Worm (Caenorhabditis elegans) whole organism, L1 larva: ENCODE data around the gene R07B1.6.

Experiments used
- F16B12.6 ChIP-seq: fragments of 150-350 bp; optimal IDR thresholded peaks from 2 replicates; lab custom pipeline; 2014; ENCODE audit warnings: missing biosample characterization, missing genetic modification characterization
- Y116A8C.19 ChIP-seq: sonication (generic microtip); optimal IDR thresholded peaks from 2 replicates; lab custom pipeline; 2016; ENCODE audit warnings: missing compliant biosample characterization, missing genetic modification characterization, borderline replicate concordance
- blmp-1 ChIP-seq: fragments of 150-350 bp; optimal IDR thresholded peaks from 2 replicates; lab custom pipeline; 2014; ENCODE audit warnings: missing biosample characterization, missing genetic modification characterization
- ceh-63 ChIP-seq: fragments of 200-800 bp; sonication (Bioruptor generic); optimal IDR thresholded peaks from 2 replicates; lab custom pipeline; 2018; ENCODE audit warnings: mild to moderate bottlenecking, missing genetic modification characterization, missing compliant biosample characterization
- ceh-82 ChIP-seq, 3 experiments: fragments of 150-350 bp in 1 of 3; sonication (generic microtip) in 2 of 3; optimal IDR thresholded peaks; 2 replicates each; lab custom pipeline; 2014 to 2017; ENCODE audit warnings: missing biosample characterization in 3 of 3, missing genetic modification characterization in 3 of 3
- ceh-88 ChIP-seq: fragments of 200-800 bp; sonication (Bioruptor generic); IDR thresholded peaks from 2 replicates; pipeline ENCODE4 v1.3.6; 2022; ENCODE audit warnings: missing genetic modification characterization, missing compliant biosample characterization
- ceh-90 ChIP-seq: sonication (generic microtip); optimal IDR thresholded peaks from 2 replicates; lab custom pipeline; 2016; ENCODE audit warnings: missing genetic modification characterization, missing compliant biosample characterization
- ces-1 ChIP-seq: fragments of 150-350 bp; optimal IDR thresholded peaks from 2 replicates; lab custom pipeline; 2014; ENCODE audit warnings: missing biosample characterization, missing genetic modification reagents, missing genetic modification characterization
- dsc-1 ChIP-seq: sonication (generic microtip); optimal IDR thresholded peaks from 2 replicates; lab custom pipeline; 2016; ENCODE audit warnings: mild to moderate bottlenecking, missing genetic modification characterization, missing compliant biosample characterization
- efl-3 ChIP-seq: fragments of 200-800 bp; sonication (Bioruptor generic); optimal IDR thresholded peaks from 2 replicates; lab custom pipeline; 2018; ENCODE audit warnings: mild to moderate bottlenecking, missing genetic modification characterization, missing compliant biosample characterization
- egl-27 ChIP-seq, 2 experiments: fragments of 150-350 bp in 1 of 2; sonication (generic microtip); optimal IDR thresholded peaks; 3 replicates each; lab custom pipeline; 2017 to 2018; ENCODE audit warnings: missing biosample characterization in 2 of 2, missing genetic modification characterization in 2 of 2, missing genetic modification reagents in 2 of 2
- ets-5 ChIP-seq: fragments of 200-800 bp; sonication (Bioruptor generic); IDR thresholded peaks from 2 replicates; pipeline ENCODE4 v1.3.6; 2022; ENCODE audit warnings: missing genetic modification characterization, missing compliant biosample characterization
- fkh-10 ChIP-seq: sonication (generic microtip); optimal IDR thresholded peaks from 2 replicates; lab custom pipeline; 2017; ENCODE audit warnings: missing biosample characterization, missing genetic modification reagents, missing genetic modification characterization
- fkh-4 ChIP-seq: sonication (generic microtip); optimal IDR thresholded peaks from 2 replicates; lab custom pipeline; 2016; ENCODE audit warnings: missing compliant biosample characterization, missing genetic modification characterization, borderline replicate concordance
- fos-1 ChIP-seq: fragments of 150-350 bp; optimal IDR thresholded peaks from 2 replicates; lab custom pipeline; 2014; ENCODE audit warnings: missing biosample characterization, missing genetic modification characterization
- hlh-17 ChIP-seq: fragments of 200-800 bp; sonication (Bioruptor generic); optimal IDR thresholded peaks from 2 replicates; lab custom pipeline; 2018; ENCODE audit warnings: missing genetic modification characterization, mild to moderate bottlenecking, missing compliant biosample characterization, moderate library complexity, borderline replicate concordance
- hlh-4 ChIP-seq: sonication (generic microtip); optimal IDR thresholded peaks from 2 replicates; lab custom pipeline; 2016; ENCODE audit warnings: mild to moderate bottlenecking, missing genetic modification characterization, missing compliant biosample characterization
- hpl-2 ChIP-seq: fragments of 150-350 bp; optimal IDR thresholded peaks from 2 replicates; lab custom pipeline; 2014; ENCODE audit warnings: missing biosample characterization, missing genetic modification reagents, missing genetic modification characterization
- irx-1 ChIP-seq: sonication (generic microtip); optimal IDR thresholded peaks from 2 replicates; lab custom pipeline; 2016; ENCODE audit warnings: missing genetic modification characterization, missing compliant biosample characterization
- isw-1 ChIP-seq: fragments of 200-800 bp; sonication (Bioruptor generic); IDR thresholded peaks from 2 replicates; pipeline ENCODE4 v1.3.6; 2022; ENCODE audit warnings: missing genetic modification characterization, missing compliant biosample characterization
- jun-1 ChIP-seq: fragments of 150-350 bp; optimal IDR thresholded peaks from 2 replicates; lab custom pipeline; 2014; ENCODE audit warnings: missing biosample characterization, missing genetic modification reagents, missing genetic modification characterization
- lin-14 ChIP-seq: fragments of 200-800 bp; sonication (Bioruptor generic); optimal IDR thresholded peaks from 2 replicates; lab custom pipeline; 2018; ENCODE audit warnings: mild to moderate bottlenecking, missing genetic modification characterization, moderate library complexity, missing compliant biosample characterization
- lin-15B ChIP-seq: fragments of 150-350 bp; sonication (generic microtip); optimal IDR thresholded peaks from 3 replicates; lab custom pipeline; 2014; ENCODE audit warnings: missing biosample characterization, missing genetic modification characterization
- lin-35 ChIP-seq, 2 experiments: fragments of 150-350 bp; optimal IDR thresholded peaks; 2 replicates each; lab custom pipeline; 2014; ENCODE audit warnings: missing biosample characterization in 2 of 2, missing genetic modification characterization in 2 of 2, missing genetic modification reagents in 2 of 2
- lsy-2 ChIP-seq, 2 experiments: fragments of 150-350 bp; optimal IDR thresholded peaks; 2 replicates each; lab custom pipeline; 2014; ENCODE audit warnings: missing biosample characterization in 2 of 2, missing genetic modification characterization in 2 of 2
- mdl-1 ChIP-seq, 2 experiments: fragments of 150-350 bp; optimal IDR thresholded peaks; 2 replicates each; lab custom pipeline; 2014 to 2017; ENCODE audit warnings: missing biosample characterization in 2 of 2, missing genetic modification characterization in 2 of 2, inconsistent platforms in 1 of 2
- nhr-19 ChIP-seq: fragments of 200-800 bp; sonication (Bioruptor generic); conservative IDR thresholded peaks from 2 replicates; pipeline ENCODE4 v1.3.6; 2022; ENCODE audit warnings: missing genetic modification characterization, missing compliant biosample characterization
- nhr-20 ChIP-seq: sonication (generic microtip); optimal IDR thresholded peaks from 2 replicates; lab custom pipeline; 2016; ENCODE audit warnings: mild to moderate bottlenecking, missing genetic modification characterization, missing compliant biosample characterization
- nhr-237 ChIP-seq: fragments of 150-350 bp; optimal IDR thresholded peaks from 2 replicates; lab custom pipeline; 2014; ENCODE audit warnings: missing biosample characterization, missing genetic modification characterization
- nhr-47 ChIP-seq: sonication (generic microtip); optimal IDR thresholded peaks from 2 replicates; lab custom pipeline; 2016; ENCODE audit warnings: mild to moderate bottlenecking, missing genetic modification characterization, moderate library complexity, missing compliant biosample characterization
- nhr-71 ChIP-seq: sonication (generic microtip); optimal IDR thresholded peaks from 2 replicates; lab custom pipeline; 2016; ENCODE audit warnings: mild to moderate bottlenecking, missing genetic modification characterization, moderate library complexity, missing compliant biosample characterization
- nhr-76 ChIP-seq: sonication (generic microtip); optimal IDR thresholded peaks from 2 replicates; lab custom pipeline; 2017; ENCODE audit warnings: missing biosample characterization, missing genetic modification characterization
- nhr-84 ChIP-seq: sonication (generic microtip); optimal IDR thresholded peaks from 2 replicates; lab custom pipeline; 2017; ENCODE audit warnings: missing biosample characterization, missing genetic modification characterization
- nhr-85 ChIP-seq: sonication (generic microtip); peaks from one replicate; lab custom pipeline; 2016; ENCODE audit warnings: missing genetic modification characterization, inconsistent platforms, missing compliant biosample characterization
- nhr-90 ChIP-seq: sonication (generic microtip); optimal IDR thresholded peaks from 2 replicates; lab custom pipeline; 2016; ENCODE audit warnings: mild to moderate bottlenecking, missing genetic modification characterization, missing compliant biosample characterization; ENCODE audit not compliant: poor library complexity
- pag-3 ChIP-seq: sonication (generic microtip); optimal IDR thresholded peaks from 2 replicates; lab custom pipeline; 2017; ENCODE audit warnings: missing genetic modification characterization, mild to moderate bottlenecking, missing compliant biosample characterization, antibody characterized with exemption, borderline replicate concordance; ENCODE audit not compliant: insufficient read depth
- pqm-1 ChIP-seq: sonication (generic microtip); optimal IDR thresholded peaks from 3 replicates; lab custom pipeline; 2017; ENCODE audit warnings: missing biosample characterization, missing genetic modification characterization
- rnt-1 ChIP-seq: sonication (generic microtip); optimal IDR thresholded peaks from 2 replicates; lab custom pipeline; 2016; ENCODE audit warnings: mild to moderate bottlenecking, missing genetic modification characterization, moderate library complexity, missing compliant biosample characterization
- skn-1 ChIP-seq: fragments of 150-350 bp; optimal IDR thresholded peaks from 2 replicates; lab custom pipeline; 2014; ENCODE audit warnings: missing biosample characterization, missing genetic modification characterization
- sptf-1 ChIP-seq: fragments of 150-350 bp; optimal IDR thresholded peaks from 2 replicates; lab custom pipeline; 2014; ENCODE audit warnings: missing biosample characterization, missing genetic modification characterization
- sup-37 ChIP-seq: fragments of 200-800 bp; sonication (Bioruptor generic); optimal IDR thresholded peaks from 2 replicates; lab custom pipeline; 2018; ENCODE audit warnings: mild to moderate bottlenecking, missing genetic modification characterization, missing compliant biosample characterization
- unc-30 ChIP-seq: sonication (generic microtip); optimal IDR thresholded peaks from 2 replicates; lab custom pipeline; 2017; ENCODE audit warnings: missing biosample characterization, missing genetic modification characterization
- unc-98 ChIP-seq: fragments of 200-800 bp; sonication (Bioruptor generic); IDR thresholded peaks from 2 replicates; pipeline ENCODE4 v1.3.6; 2022; ENCODE audit warnings: missing genetic modification characterization, missing compliant biosample characterization
- vab-15 ChIP-seq: sonication (generic microtip); optimal IDR thresholded peaks from 2 replicates; lab custom pipeline; 2017; ENCODE audit warnings: missing genotype, mild to moderate bottlenecking, missing genetic modification characterization, missing compliant biosample characterization
- ztf-11 ChIP-seq, 2 experiments: sonication (generic microtip); optimal IDR thresholded peaks; 2 replicates each; lab custom pipeline; 2016 to 2017; ENCODE audit warnings: missing genetic modification characterization in 2 of 2, missing biosample characterization in 1 of 2, missing compliant biosample characterization in 1 of 2

The R07B1.6 gene

ce11 chrX:9842102-9842501, 24.4 kb upstream of the R07B1.6 start:
- TF ChIP-seq nhr-71: peak; percentile 25
- no peak for TF ChIP-seq fkh-4 (tag; lab: Kevin White, UChicago)
- no peak for TF ChIP-seq unc-30 (tag; lab: Kevin White, UChicago)
- TF ChIP-seq nhr-47 (tag; lab: Kevin White, UChicago): no peak
- no peak for TF ChIP-seq pqm-1 (tag; lab: Kevin White, UChicago)
- TF ChIP-seq lin-14 (GFP tag; lab: Kevin White, UChicago): peak; percentile 45
- TF ChIP-seq rnt-1 (tag; lab: Kevin White, UChicago): peak; percentile 81
- TF ChIP-seq blmp-1 (tag; lab: Kevin White, UChicago): no peak
- TF ChIP-seq, all 84 proteins: peak for 3

DNA sequence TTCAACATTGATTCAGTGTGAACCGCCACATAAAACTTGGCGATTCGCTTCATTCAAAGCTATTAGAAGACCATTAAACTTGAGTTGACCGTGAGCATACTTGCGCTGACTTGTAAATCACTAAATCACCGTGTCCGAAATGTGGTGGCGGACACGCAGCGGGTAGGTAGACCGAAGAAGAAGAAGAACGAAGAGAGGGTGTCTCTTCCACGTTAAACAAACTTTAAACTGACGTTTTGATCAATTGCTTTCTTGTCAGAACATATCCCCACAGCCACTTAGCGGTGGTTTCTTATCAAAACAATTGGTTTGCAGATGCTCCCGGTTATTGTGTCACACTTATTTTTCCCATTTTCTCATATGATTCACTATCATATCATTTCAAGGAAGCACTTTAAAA, 22.9 kb upstream of the R07B1.6 start:
- TF ChIP-seq ceh-63 (GFP tag; lab: Kevin White, UChicago) (no peak), irx-1 (tag; lab: Kevin White, UChicago) (no peak), isw-1 (GFP tag; lab: Robert Waterston, UW) (no peak), fos-1 (tag; lab: Kevin White, UChicago) (no peak), ceh-88 (GFP tag; lab: Robert Waterston, UW) (no peak), hlh-17 (GFP tag; lab: Kevin White, UChicago) (no peak), nhr-84 (tag; lab: Kevin White, UChicago) (no peak), mdl-1 (tag; optimal IDR thresholded peaks at IDR 0.05; lab: Kevin White, UChicago) (no peak), nhr-85 (tag; lab: Kevin White, UChicago) (no peak), lin-14 (GFP tag; lab: Kevin White, UChicago) (peak; percentile 7), nhr-76 (tag; lab: Kevin White, UChicago) (no peak), nhr-20 (tag; lab: Kevin White, UChicago) (no peak), hlh-4 (tag; lab: Kevin White, UChicago) (no peak), rnt-1 (tag; lab: Kevin White, UChicago) (peak; percentile 46), nhr-90 (tag; lab: Kevin White, UChicago) (no peak)

DNA sequence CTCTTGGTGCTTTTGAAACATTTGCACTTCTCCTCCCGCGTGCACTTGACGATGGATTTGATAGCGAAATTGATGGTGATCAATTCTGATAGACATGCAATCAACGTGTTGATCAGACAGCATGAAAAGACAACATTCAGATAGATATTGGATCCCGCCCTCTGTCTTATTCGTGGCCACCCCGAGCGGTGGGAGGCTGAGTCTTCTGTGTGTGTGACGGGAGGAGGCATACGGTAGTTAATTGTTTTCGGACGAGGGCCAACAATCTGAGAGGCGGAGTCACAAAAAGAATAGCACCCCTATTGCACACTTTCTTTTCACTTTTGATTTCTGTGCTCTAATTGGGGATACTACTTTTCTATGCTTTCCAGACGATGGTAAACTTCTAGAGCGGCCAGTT, 20.5 kb upstream of the R07B1.6 start:
- TF ChIP-seq Y116A8C.19: no peak
- TF ChIP-seq rnt-1 (tag; lab: Kevin White, UChicago): peak; percentile 67
- no peak for TF ChIP-seq fkh-10 (GFP tag; lab: Kevin White, UChicago)
- no peak for TF ChIP-seq nhr-237
- TF ChIP-seq nhr-71: peak; percentile 24
- no peak for TF ChIP-seq jun-1 (tag; lab: Kevin White, UChicago)
- TF ChIP-seq ceh-88 (GFP tag; lab: Robert Waterston, UW): no peak
- no peak for TF ChIP-seq efl-3
- no peak for TF ChIP-seq lin-35 (GFP tag; optimal IDR thresholded peaks at IDR 0.05; lab: Kevin White, UChicago)
- 0 out of 2 replicates have a peak, but pooled peaks have one; percentile 11 for TF ChIP-seq nhr-19 (GFP tag; lab: Robert Waterston, UW)
- TF ChIP-seq lin-14 (GFP tag; lab: Kevin White, UChicago): peak; percentile 36
- TF ChIP-seq F16B12.6 (tag; lab: Kevin White, UChicago): no peak
- TF ChIP-seq sup-37 (GFP tag; lab: Kevin White, UChicago): no peak
- TF ChIP-seq vab-15 (tag; lab: Kevin White, UChicago): peak; percentile 99
- no peak for TF ChIP-seq sptf-1
- TF ChIP-seq lsy-2 (tag; optimal IDR thresholded peaks at IDR 0.05; lab: Kevin White, UChicago): peak; percentile 30 to 74
- TF ChIP-seq lin-15B: no peak
- TF ChIP-seq ces-1 (GFP tag; lab: Kevin White, UChicago): no peak
- TF ChIP-seq ceh-90 (tag; lab: Kevin White, UChicago): no peak

- TF ChIP-seq ets-5 (GFP tag; lab: Robert Waterston, UW) (no peak), ceh-82 (tag; optimal IDR thresholded peaks at IDR 0.05; lab: Kevin White, UChicago) (no peak), fkh-10 (GFP tag; lab: Kevin White, UChicago) (no peak), egl-27 (tag; optimal IDR thresholded peaks at IDR 0.05; lab: Kevin White, UChicago) (no peak), fos-1 (tag; lab: Kevin White, UChicago) (no peak), dsc-1 (tag; lab: Kevin White, UChicago) (no peak), skn-1 (no peak), jun-1 (tag; lab: Kevin White, UChicago) (no peak), fkh-4 (tag; lab: Kevin White, UChicago) (no peak), ztf-11 (tag; optimal IDR thresholded peaks at IDR 0.05; lab: Kevin White, UChicago) (no peak), hpl-2 (GFP tag; lab: Kevin White, UChicago) (no peak), lin-35 (GFP tag; optimal IDR thresholded peaks at IDR 0.05; lab: Kevin White, UChicago) (no peak), unc-98 (GFP tag; lab: Robert Waterston, UW) (no peak), pag-3 (no peak)
Observed at ce11 chrX:9846975-9847374, 19.5 kb upstream of the R07B1.6 start, which contains the start of gene vab-15. vab-15 (plus strand) TSS chrX:9847275.
